Worm (Caenorhabditis elegans): Measurements from ENCODE around the gene F09E5.7.

- TF ChIP-seq W03F9.2 (tag; optimal IDR thresholded peaks at IDR 0.05) (no peak), dao-5 (tag; optimal IDR thresholded peaks at IDR 0.05) (no peak)
Observed at ce11 chrII:5341573-5341972, 10.3 kb upstream of the F09E5.7 start.
